Worm (Caenorhabditis elegans) whole organism, young adult: Measurements from ENCODE around the gene W10G11.3.

Experiments used
- F22D6.2 ChIP-seq: sonication (generic microtip); optimal IDR thresholded peaks from 2 replicates; lab custom pipeline; 2016; ENCODE audit warnings: mild to moderate bottlenecking, missing genetic modification characterization, missing compliant biosample characterization
- F52B5.7 ChIP-seq: sonication (generic microtip); optimal IDR thresholded peaks from 2 replicates; lab custom pipeline; 2016; ENCODE audit warnings: mild to moderate bottlenecking, missing genetic modification characterization, missing compliant biosample characterization
- Y95B8A.8 ChIP-seq: fragments of 200-800 bp; sonication (Bioruptor generic); IDR thresholded peaks from 2 replicates; pipeline ENCODE4 v1.3.6; 2022; ENCODE audit warnings: missing genetic modification reagents, missing genetic modification characterization, missing compliant biosample characterization
- ama-1 ChIP-seq, 3 experiments: fragments of 150-350 bp in 1 of 3; sonication (generic microtip) in 2 of 3; optimal IDR thresholded peaks; 2 replicates each; lab custom pipeline; 2014 to 2018; ENCODE audit warnings: missing biosample characterization in 2 of 3, missing genetic modification characterization in 2 of 3, missing genetic modification reagents in 2 of 3
- cebp-2 ChIP-seq: fragments of 200-800 bp; sonication (Bioruptor generic); IDR thresholded peaks from 2 replicates; pipeline ENCODE4 v1.3.6; 2022; ENCODE audit warnings: missing genetic modification characterization, missing compliant biosample characterization
- hlh-26 ChIP-seq: fragments of 200-800 bp; sonication (Bioruptor generic); conservative IDR thresholded peaks from 2 replicates; pipeline ENCODE4 v1.3.6; 2022; ENCODE audit warnings: missing genetic modification reagents, missing genetic modification characterization, missing compliant biosample characterization
- lin-26 ChIP-seq: fragments of 200-800 bp; sonication (Bioruptor generic); IDR thresholded peaks from 2 replicates; pipeline ENCODE4 v1.3.6; 2022; ENCODE audit warnings: missing genetic modification reagents, missing genetic modification characterization, missing compliant biosample characterization
- nhr-80 ChIP-seq: sonication (generic microtip); optimal IDR thresholded peaks from 2 replicates; lab custom pipeline; 2016; ENCODE audit warnings: missing genetic modification characterization, missing compliant biosample characterization
- repo-1 ChIP-seq: sonication (generic microtip); optimal IDR thresholded peaks from 2 replicates; lab custom pipeline; 2017; ENCODE audit warnings: mild to moderate bottlenecking, missing genetic modification characterization, missing compliant biosample characterization
- unc-130 ChIP-seq: sonication (generic microtip); optimal IDR thresholded peaks from 2 replicates; lab custom pipeline; 2016; ENCODE audit warnings: missing genetic modification reagents, missing genetic modification characterization, missing compliant biosample characterization
- zfh-2 ChIP-seq: fragments of 200-800 bp; sonication (Bioruptor generic); conservative IDR thresholded peaks from 2 replicates; pipeline ENCODE4 v1.3.6; 2022; ENCODE audit warnings: missing genetic modification reagents, missing genetic modification characterization, missing compliant biosample characterization

- TF ChIP-seq unc-130 (GFP tag; lab: Kevin White, UChicago) (no peak), F52B5.7 (tag; lab: Kevin White, UChicago) (no peak), zfh-2 (GFP tag; lab: Robert Waterston, UW) (no peak), repo-1 (no peak), Y95B8A.8 (GFP tag; lab: Robert Waterston, UW) (no peak), F22D6.2 (no peak), hlh-26 (no peak), nhr-80 (tag; lab: Kevin White, UChicago) (no peak), ama-1 (optimal IDR thresholded peaks at IDR 0.05; lab: Kevin White, UChicago) (no peak), ama-1 (GFP tag; optimal IDR thresholded peaks at IDR 0.05; lab: Kevin White, UChicago) (no peak), lin-26 (GFP tag; lab: Robert Waterston, UW) (no peak), cebp-2 (GFP tag; lab: Robert Waterston, UW) (no peak)
These were observed 19.4 kb upstream of the W10G11.3 start, which contains the start of gene srh-59 for ce11 chrII:3581752-3582151.
